Worm (Caenorhabditis elegans): ENCODE data around the gene ZC250.2.

Gene ZC250.2

ce11 chrV:5833531-5833930 lies 41.4 kb downstream of the ZC250.2 start, which contains the start of gene srh-76 (continued):
- TF ChIP-seq D1046.2 (GFP tag; IDR thresholded peaks at IDR 0.05) (no peak), aha-1 (tag) (no peak), pqm-1 (tag; optimal IDR thresholded peaks at IDR 0.05) (no peak), lsy-2 (tag; optimal IDR thresholded peaks at IDR 0.05) (no peak), ztf-11 (tag; optimal IDR thresholded peaks at IDR 0.05) (no peak), lin-15B (tag; optimal IDR thresholded peaks at IDR 0.05) (no peak), mep-1 (tag; optimal IDR thresholded peaks at IDR 0.05) (no peak), ama-1 (optimal IDR thresholded peaks at IDR 0.05) (no peak)

- TF ChIP-seq tra-1 (GFP tag; IDR thresholded peaks at IDR 0.05) (no peak), hlh-11 (tag; optimal IDR thresholded peaks at IDR 0.05) (no peak), zfp-3 (GFP tag; conservative IDR thresholded peaks at IDR 0.05) (peak; percentile 93), madf-5 (GFP tag; IDR thresholded peaks at IDR 0.05) (0 out of 4 replicates have a peak, but pooled peaks of 1 of the 2 experiments have one; percentile 1), sdz-12 (GFP tag; optimal IDR thresholded peaks at IDR 0.05) (no peak), lin-13 (GFP tag; optimal IDR thresholded peaks at IDR 0.05) (peak; percentile 23), D1046.2 (GFP tag; IDR thresholded peaks at IDR 0.05) (no peak), vab-7 (GFP tag; IDR thresholded peaks at IDR 0.05) (no peak)
Measured at ce11 chrV:5835397-5835796, 43.3 kb downstream of the ZC250.2 start.

ce11 chrV:5835979-5836615 lies 44.0 kb downstream of the ZC250.2 start:
- TF ChIP-seq D1046.2 (GFP tag; IDR thresholded peaks at IDR 0.05) = peak; percentile 42; the same call in 1 of the 2 replicates
- TF ChIP-seq nhr-11 (tag; optimal IDR thresholded peaks at IDR 0.05) = no peak
- TF ChIP-seq F49E8.2 (tag; optimal IDR thresholded peaks at IDR 0.05; ENCODE audit: borderline replicate concordance) = no peak
- no peak for TF ChIP-seq zip-11 (GFP tag; IDR thresholded peaks at IDR 0.05)
- peak; percentile 99 for TF ChIP-seq set-16 (GFP tag; IDR thresholded peaks at IDR 0.05)
- 0 out of 2 replicates have a peak, but pooled peaks have one; percentile 41 for TF ChIP-seq egl-43 (GFP tag; IDR thresholded peaks at IDR 0.05)
- TF ChIP-seq Y48G9A.11 (GFP tag; IDR thresholded peaks at IDR 0.05) = 0 out of 2 replicates have a peak, but pooled peaks have one; percentile 23
- peak; percentile 41; the same call in 1 of the 2 replicates for TF ChIP-seq T26A8.4 (GFP tag; IDR thresholded peaks at IDR 0.05)
- no peak for TF ChIP-seq zag-1 (tag; optimal IDR thresholded peaks at IDR 0.05)
- no peak for TF ChIP-seq lin-13 (GFP tag; optimal IDR thresholded peaks at IDR 0.05)
- peak; percentile 43 for TF ChIP-seq mxl-3 (GFP tag; optimal IDR thresholded peaks at IDR 0.05)
- peak; percentile 28; the same call in 1 of the 2 replicates for TF ChIP-seq lin-38 (GFP tag; IDR thresholded peaks at IDR 0.05)
- no peak for TF ChIP-seq lin-39 (tag; optimal IDR thresholded peaks at IDR 0.05)
- TF ChIP-seq gei-8 (GFP tag; optimal IDR thresholded peaks at IDR 0.05) = peak; percentile 17
- 0 out of 2 replicates have a peak, but pooled peaks have one; percentile 5 for TF ChIP-seq mdt-29 (GFP tag; IDR thresholded peaks at IDR 0.05)
- peak; percentile 1 for TF ChIP-seq spr-3 (GFP tag; optimal IDR thresholded peaks at IDR 0.05)
- no peak for TF ChIP-seq nhr-10 (tag; optimal IDR thresholded peaks at IDR 0.05)
- peak; percentile 78 for TF ChIP-seq ctbp-1 (GFP tag; IDR thresholded peaks at IDR 0.05)
- no peak for TF ChIP-seq mdl-1 (tag; optimal IDR thresholded peaks at IDR 0.05)
- TF ChIP-seq hlh-11 (tag; optimal IDR thresholded peaks at IDR 0.05) = peak; percentile 43
- TF ChIP-seq ceh-82 (tag; optimal IDR thresholded peaks at IDR 0.05) = no peak
- 0 out of 2 replicates have a peak, but pooled peaks have one; percentile 10 for TF ChIP-seq pha-4 (GFP tag; IDR thresholded peaks at IDR 0.05)
- no peak for TF ChIP-seq pha-4 (tag; optimal IDR thresholded peaks at IDR 0.05)
- peak; percentile 26; the same call in 1 of the 2 replicates for TF ChIP-seq dmd-6 (GFP tag; IDR thresholded peaks at IDR 0.05)
- 0 out of 2 replicates have a peak, but pooled peaks have one; percentile 7 for TF ChIP-seq lin-29 (GFP tag; IDR thresholded peaks at IDR 0.05)
- peak in 1 of 2 experiments; percentile 50; a peak in 1 of 4 replicates for TF ChIP-seq madf-5 (GFP tag; IDR thresholded peaks at IDR 0.05)
